Fruit fly (Drosophila melanogaster) whole organism, pupa: ENCODE measurements around the gene CanB.

Source experiments
- CG10348 ChIP-seq: fragments of 200-800 bp; sonication (Bioruptor generic); IDR thresholded peaks from 2 replicates; pipeline ENCODE4 v1.3.6; 2022; ENCODE audit warnings: missing biosample characterization, missing genetic modification characterization
- CG12605 ChIP-seq: fragments of 200-800 bp; sonication (Bioruptor generic); IDR thresholded peaks from 2 replicates; pipeline ENCODE4 v1.3.6; 2022; ENCODE audit warnings: missing biosample characterization, missing genetic modification characterization
- CG13204 ChIP-seq: fragments of 200-800 bp; sonication (Bioruptor generic); optimal IDR thresholded peaks from 2 replicates; lab custom pipeline; 2018; ENCODE audit warnings: missing biosample characterization, mild to moderate bottlenecking, missing genetic modification characterization, moderate library complexity
- CG14655 ChIP-seq: fragments of 200-800 bp; sonication (Bioruptor generic); optimal IDR thresholded peaks from 3 replicates; lab custom pipeline; 2017; ENCODE audit warnings: mild to moderate bottlenecking, missing biosample characterization, missing genetic modification reagents, missing genetic modification characterization
- CG15710 ChIP-seq: fragments of 200-800 bp; sonication (Bioruptor generic); optimal IDR thresholded peaks from 2 replicates; lab custom pipeline; 2018; ENCODE audit warnings: missing biosample characterization, mild to moderate bottlenecking, missing genetic modification characterization, moderate library complexity
- CG17806 ChIP-seq: fragments of 200-800 bp; sonication (Bioruptor generic); optimal IDR thresholded peaks from 2 replicates; lab custom pipeline; 2018; ENCODE audit warnings: missing biosample characterization, mild to moderate bottlenecking, missing genetic modification characterization, moderate library complexity
- CG32121 ChIP-seq: fragments of 200-800 bp; sonication (Bioruptor generic); IDR thresholded peaks from 2 replicates; pipeline ENCODE4 v1.3.6; 2022; ENCODE audit warnings: missing biosample characterization, missing genetic modification characterization
- CG34367 ChIP-seq: fragments of 200-800 bp; sonication (Bioruptor generic); optimal IDR thresholded peaks from 2 replicates; lab custom pipeline; 2018; ENCODE audit warnings: missing biosample characterization, mild to moderate bottlenecking, missing genetic modification characterization
- CG4496 ChIP-seq: fragments of 200-800 bp; sonication (Bioruptor generic); IDR thresholded peaks from 3 replicates; pipeline ENCODE4 v1.3.6; 2022; ENCODE audit warnings: missing biosample characterization, missing genetic modification characterization
- CG8159 ChIP-seq: fragments of 200-800 bp; sonication (Bioruptor generic); optimal IDR thresholded peaks from 3 replicates; lab custom pipeline; 2018; ENCODE audit warnings: missing biosample characterization, mild to moderate bottlenecking, missing genetic modification characterization, moderate library complexity
- CG8301 ChIP-seq: fragments of 200-800 bp; sonication (Bioruptor generic); optimal IDR thresholded peaks from 2 replicates; lab custom pipeline; 2018; ENCODE audit warnings: missing biosample characterization, mild to moderate bottlenecking, missing genetic modification characterization
- CG9948 ChIP-seq: fragments of 200-800 bp; sonication (Bioruptor generic); optimal IDR thresholded peaks from 2 replicates; lab custom pipeline; 2018; ENCODE audit warnings: missing biosample characterization, mild to moderate bottlenecking, missing genetic modification characterization, moderate library complexity
- D1 ChIP-seq: fragments of 200-800 bp; sonication (Bioruptor generic); optimal IDR thresholded peaks from 2 replicates; lab custom pipeline; 2018; ENCODE audit warnings: missing biosample characterization, mild to moderate bottlenecking, missing genetic modification characterization, moderate library complexity
- EcR ChIP-seq: fragments of 200-800 bp; sonication (Bioruptor generic); optimal IDR thresholded peaks from 3 replicates; lab custom pipeline; 2019; ENCODE audit warnings: missing biosample characterization, missing genetic modification characterization, mild to moderate bottlenecking, moderate library complexity, missing genetic modification reagents
- Ets98B ChIP-seq: fragments of 200-800 bp; sonication (Bioruptor generic); IDR thresholded peaks from 2 replicates; pipeline ENCODE4 v1.3.6; 2022; ENCODE audit warnings: missing biosample characterization, missing genetic modification characterization
- Pif1A ChIP-seq: fragments of 200-800 bp; sonication (Bioruptor generic); optimal IDR thresholded peaks from 3 replicates; lab custom pipeline; 2016; ENCODE audit warnings: missing biosample characterization, missing genetic modification characterization
- Pif1B ChIP-seq: fragments of 200-800 bp; sonication (Bioruptor generic); optimal IDR thresholded peaks from 3 replicates; lab custom pipeline; 2016; ENCODE audit warnings: missing biosample characterization, missing genetic modification characterization
- Snoo ChIP-seq: fragments of 200-800 bp; sonication (Bioruptor generic); optimal IDR thresholded peaks from 3 replicates; lab custom pipeline; 2017; ENCODE audit warnings: missing biosample characterization, mild to moderate bottlenecking, missing genetic modification characterization, inconsistent platforms
- fd96Ca ChIP-seq: fragments of 200-800 bp; sonication (Bioruptor generic); IDR thresholded peaks from 3 replicates; pipeline ENCODE4 v1.3.6; 2022; ENCODE audit warnings: missing biosample characterization, missing genetic modification characterization
- gl ChIP-seq: fragments of 200-800 bp; sonication (Bioruptor generic); optimal IDR thresholded peaks from 2 replicates; lab custom pipeline; 2018; ENCODE audit warnings: missing biosample characterization, mild to moderate bottlenecking, missing genetic modification characterization
- rn ChIP-seq: fragments of 200-800 bp; sonication (Bioruptor generic); IDR thresholded peaks from 2 replicates; pipeline ENCODE4 v1.3.6; 2022; ENCODE audit warnings: missing biosample characterization, missing genetic modification characterization

The CanB gene

dm6 chrX:5300623-5301283 is 31.5 kb upstream of the CanB start:
- TF ChIP-seq Snoo (tag; lab: Kevin White, UChicago) = no peak
- peak; percentile 56 for TF ChIP-seq gl (tag; lab: Kevin White, UChicago)
- TF ChIP-seq D1 = no peak
- TF ChIP-seq CG8159 (tag; lab: Kevin White, UChicago) = peak; percentile 76
- TF ChIP-seq Pif1B (GFP tag; lab: Kevin White, UChicago) = no peak
- TF ChIP-seq CG10348 (GFP tag; lab: Robert Waterston, UW) = no peak
- TF ChIP-seq CG8301 (tag; lab: Kevin White, UChicago) = peak; percentile 16
- TF ChIP-seq rn = no peak
- peak; percentile 80 for TF ChIP-seq EcR (GFP tag; lab: Kevin White, UChicago)
- no peak for TF ChIP-seq Ets98B (GFP tag; lab: Robert Waterston, UW)
- TF ChIP-seq CG12605 (GFP tag; lab: Robert Waterston, UW) = no peak
- TF ChIP-seq CG4496 (GFP tag; lab: Robert Waterston, UW) = peak; percentile 29; the same call in 1 of the 3 replicates
- peak; percentile 18 for TF ChIP-seq CG13204 (GFP tag; lab: Kevin White, UChicago)
- peak; percentile 67 for TF ChIP-seq CG34367 (tag; lab: Kevin White, UChicago)
- TF ChIP-seq CG17806 (tag; lab: Kevin White, UChicago) = peak; percentile 57
- TF ChIP-seq Pif1A = no peak
- peak; percentile 74 for TF ChIP-seq CG15710 (tag; lab: Kevin White, UChicago)
- no peak for TF ChIP-seq fd96Ca (GFP tag; lab: Robert Waterston, UW)
- no peak for TF ChIP-seq CG14655 (GFP tag; lab: Kevin White, UChicago)
- TF ChIP-seq CG9948 (tag; lab: Kevin White, UChicago) = peak; percentile 65
- TF ChIP-seq CG32121 (GFP tag; lab: Robert Waterston, UW) = no peak

dm6 chrX:5305591-5305990 is 26.7 kb upstream of the CanB start, which contains the start of gene CG3323:
Gene CG3323 (minus strand): TSS chrX:5305691.
- no peak for TF ChIP-seq D1
- TF ChIP-seq rn = no peak
- TF ChIP-seq gl (tag; lab: Kevin White, UChicago) = no peak
- TF ChIP-seq fd96Ca (GFP tag; lab: Robert Waterston, UW) = no peak
- no peak for TF ChIP-seq EcR (GFP tag; lab: Kevin White, UChicago)
- no peak for TF ChIP-seq CG8159 (tag; lab: Kevin White, UChicago)
- TF ChIP-seq Snoo (tag; lab: Kevin White, UChicago) = no peak
- no peak for TF ChIP-seq CG9948 (tag; lab: Kevin White, UChicago)
- no peak for TF ChIP-seq CG10348 (GFP tag; lab: Robert Waterston, UW)
- no peak for TF ChIP-seq Pif1A
- no peak for TF ChIP-seq Pif1B (GFP tag; lab: Kevin White, UChicago)
- no peak for TF ChIP-seq CG32121 (GFP tag; lab: Robert Waterston, UW)
- TF ChIP-seq CG4496 (GFP tag; lab: Robert Waterston, UW) = no peak
- TF ChIP-seq CG12605 (GFP tag; lab: Robert Waterston, UW) = no peak
- no peak for TF ChIP-seq CG13204 (GFP tag; lab: Kevin White, UChicago)
- TF ChIP-seq CG15710 (tag; lab: Kevin White, UChicago) = no peak
- no peak for TF ChIP-seq CG17806 (tag; lab: Kevin White, UChicago)
- TF ChIP-seq CG14655 (GFP tag; lab: Kevin White, UChicago) = no peak

dm6 chrX:5307317-5307716 is 25.0 kb upstream of the CanB start, which contains the start of gene CG17764:
Gene CG17764 (minus strand): TSS chrX:5307417.
- no peak for TF ChIP-seq CG17806 (tag; lab: Kevin White, UChicago)
- TF ChIP-seq fd96Ca (GFP tag; lab: Robert Waterston, UW) = no peak
- no peak for TF ChIP-seq Snoo (tag; lab: Kevin White, UChicago)
- no peak for TF ChIP-seq Pif1B (GFP tag; lab: Kevin White, UChicago)
- TF ChIP-seq D1 = no peak
- TF ChIP-seq Ets98B (GFP tag; lab: Robert Waterston, UW) = no peak
- no peak for TF ChIP-seq CG12605 (GFP tag; lab: Robert Waterston, UW)
- TF ChIP-seq CG34367 (tag; lab: Kevin White, UChicago) = no peak
- TF ChIP-seq CG9948 (tag; lab: Kevin White, UChicago) = no peak
- TF ChIP-seq CG10348 (GFP tag; lab: Robert Waterston, UW) = no peak
- no peak for TF ChIP-seq CG13204 (GFP tag; lab: Kevin White, UChicago)
- TF ChIP-seq Pif1A = no peak
- TF ChIP-seq CG8159 (tag; lab: Kevin White, UChicago) = no peak
- no peak for TF ChIP-seq rn
- TF ChIP-seq EcR (GFP tag; lab: Kevin White, UChicago) = no peak
- TF ChIP-seq CG8301 (tag; lab: Kevin White, UChicago) = no peak

- TF ChIP-seq Pif1A (no peak), CG34367 (tag; lab: Kevin White, UChicago) (no peak), CG15710 (tag; lab: Kevin White, UChicago) (no peak), fd96Ca (GFP tag; lab: Robert Waterston, UW) (0 out of 3 replicates have a peak, but pooled peaks have one; percentile 5), CG8301 (tag; lab: Kevin White, UChicago) (no peak), CG32121 (GFP tag; lab: Robert Waterston, UW) (peak; percentile 17; the same call in 1 of the 2 replicates), Snoo (tag; lab: Kevin White, UChicago) (no peak), CG12605 (GFP tag; lab: Robert Waterston, UW) (no peak), CG8159 (tag; lab: Kevin White, UChicago) (peak; percentile 1), CG13204 (GFP tag; lab: Kevin White, UChicago) (no peak)
Measured at dm6 chrX:5308963-5309362, 23.3 kb upstream of the CanB start, which contains the start of the genes Cdk7 and snf. Gene Cdk7 (minus strand): TSS chrX:5308983. Gene snf (plus strand): TSS chrX:5309242.

- peak; percentile 21 for TF ChIP-seq CG15710 (tag; lab: Kevin White, UChicago)
- TF ChIP-seq Pif1B (GFP tag; lab: Kevin White, UChicago) = no peak
- no peak for TF ChIP-seq EcR (GFP tag; lab: Kevin White, UChicago)
- peak; percentile 49; the same call in 1 of the 2 replicates for TF ChIP-seq CG32121 (GFP tag; lab: Robert Waterston, UW)
- TF ChIP-seq CG17806 (tag; lab: Kevin White, UChicago) = no peak
- no peak for TF ChIP-seq CG14655 (GFP tag; lab: Kevin White, UChicago)
- peak; percentile 88 for TF ChIP-seq CG4496 (GFP tag; lab: Robert Waterston, UW)
- TF ChIP-seq CG8301 (tag; lab: Kevin White, UChicago) = no peak
- peak; percentile 34 for TF ChIP-seq gl (tag; lab: Kevin White, UChicago)
- TF ChIP-seq rn = no peak
- TF ChIP-seq Snoo (tag; lab: Kevin White, UChicago) = no peak
- TF ChIP-seq fd96Ca (GFP tag; lab: Robert Waterston, UW) = peak; percentile 69
- TF ChIP-seq D1 = no peak
- no peak for TF ChIP-seq CG10348 (GFP tag; lab: Robert Waterston, UW)
- no peak for TF ChIP-seq CG9948 (tag; lab: Kevin White, UChicago)
- no peak for TF ChIP-seq CG12605 (GFP tag; lab: Robert Waterston, UW)
- peak; percentile 63 for TF ChIP-seq Ets98B (GFP tag; lab: Robert Waterston, UW)
- no peak for TF ChIP-seq CG13204 (GFP tag; lab: Kevin White, UChicago)
- TF ChIP-seq CG8159 (tag; lab: Kevin White, UChicago) = peak; percentile 46
- peak; percentile 40 for TF ChIP-seq CG34367 (tag; lab: Kevin White, UChicago)
- no peak for TF ChIP-seq Pif1A
- TF ChIP-seq, all 21 proteins: peak for 8
Measured at dm6 chrX:5311838-5312339, 20.4 kb upstream of the CanB start, which contains the start of the genes TrxT and dhd. Gene TrxT (minus strand): TSS chrX:5311888. Gene dhd (plus strand): TSS chrX:5312171.
